Fruit fly (Drosophila melanogaster) whole organism, embryonic: Measurements from ENCODE around the gene CG12522.

ENCODE experiments used
- CG1024 ChIP-seq: fragments of 200-800 bp; sonication (Bioruptor generic); IDR thresholded peaks from 2 replicates; pipeline ENCODE4 v1.3.6; 2022; ENCODE audit warnings: missing biosample characterization, missing genetic modification characterization
- CG11695 ChIP-seq: fragments of 200-800 bp; sonication (Bioruptor generic); IDR thresholded peaks from 3 replicates; pipeline ENCODE4 v1.3.6; 2022; ENCODE audit warnings: missing biosample characterization, missing genetic modification characterization
- CG12659 ChIP-seq: fragments of 200-800 bp; sonication (Bioruptor generic); optimal IDR thresholded peaks from 3 replicates; lab custom pipeline; 2017; ENCODE audit warnings: mild to moderate bottlenecking, missing biosample characterization, missing genetic modification reagents, missing genetic modification characterization
- CG15479 ChIP-seq: fragments of 200-800 bp; sonication (Bioruptor generic); optimal IDR thresholded peaks from 3 replicates; lab custom pipeline; 2019; ENCODE audit warnings: missing biosample characterization, mild to moderate bottlenecking, missing genetic modification characterization, moderate library complexity
- CG15601 ChIP-seq: fragments of 200-800 bp; sonication (Bioruptor generic); optimal IDR thresholded peaks from 3 replicates; lab custom pipeline; 2019; ENCODE audit warnings: missing biosample characterization, mild to moderate bottlenecking, missing genetic modification characterization, moderate library complexity
- CG1832 ChIP-seq: fragments of 200-800 bp; sonication (Bioruptor generic); optimal IDR thresholded peaks from 2 replicates; lab custom pipeline; 2017; ENCODE audit warnings: missing biosample characterization, mild to moderate bottlenecking, missing genetic modification characterization, inconsistent platforms
- CG2678 ChIP-seq: fragments of 200-800 bp; sonication (Bioruptor generic); optimal IDR thresholded peaks from 3 replicates; lab custom pipeline; 2019; ENCODE audit warnings: missing biosample characterization, mild to moderate bottlenecking, missing genetic modification characterization, moderate library complexity
- CG2712 ChIP-seq: fragments of 200-800 bp; optimal IDR thresholded peaks from 3 replicates; lab custom pipeline; 2019; ENCODE audit warnings: missing biosample characterization, mild to moderate bottlenecking, missing genetic modification characterization, moderate library complexity
- CG32532 ChIP-seq: fragments of 200-800 bp; sonication (Bioruptor generic); IDR thresholded peaks from 2 replicates; pipeline ENCODE4 v1.3.6; 2022; ENCODE audit warnings: missing biosample characterization, missing genetic modification characterization
- CG32767 ChIP-seq: fragments of 200-800 bp; sonication (Bioruptor generic); IDR thresholded peaks from 2 replicates; pipeline ENCODE4 v1.3.6; 2022; ENCODE audit warnings: missing biosample characterization, missing genetic modification characterization
- CG3281 ChIP-seq: fragments of 200-800 bp; sonication (Bioruptor generic); optimal IDR thresholded peaks from 3 replicates; lab custom pipeline; 2017; ENCODE audit warnings: missing biosample characterization, mild to moderate bottlenecking, missing genetic modification characterization
- CG33213 ChIP-seq: fragments of 200-800 bp; sonication (Bioruptor generic); optimal IDR thresholded peaks from 3 replicates; lab custom pipeline; 2016; ENCODE audit warnings: missing biosample characterization, missing genetic modification characterization
- CG4424 ChIP-seq: fragments of 200-800 bp; sonication (Bioruptor generic); optimal IDR thresholded peaks from 3 replicates; lab custom pipeline; 2016; ENCODE audit warnings: missing biosample characterization, missing genetic modification characterization
- CG6683 ChIP-seq: fragments of 200-800 bp; sonication (Bioruptor generic); optimal IDR thresholded peaks from 2 replicates; lab custom pipeline; 2017; ENCODE audit warnings: missing biosample characterization, mild to moderate bottlenecking, missing genetic modification characterization, missing genetic modification reagents
- CG7556 ChIP-seq: fragments of 200-800 bp; sonication (Bioruptor generic); optimal IDR thresholded peaks from 2 replicates; lab custom pipeline; 2017; ENCODE audit warnings: missing biosample characterization, mild to moderate bottlenecking, missing genetic modification characterization
- CG8359 ChIP-seq: fragments of 200-800 bp; sonication (Bioruptor generic); optimal IDR thresholded peaks from 2 replicates; lab custom pipeline; 2017; ENCODE audit warnings: missing biosample characterization, mild to moderate bottlenecking, missing genetic modification characterization, borderline replicate concordance
- CG9817 ChIP-seq: fragments of 200-800 bp; sonication (Bioruptor generic); optimal IDR thresholded peaks from 2 replicates; lab custom pipeline; 2018; ENCODE audit warnings: missing biosample characterization, mild to moderate bottlenecking, missing genetic modification characterization, moderate library complexity
- D19B ChIP-seq: fragments of 200-800 bp; sonication (Bioruptor generic); optimal IDR thresholded peaks from 2 replicates; lab custom pipeline; 2017; ENCODE audit warnings: missing biosample characterization, mild to moderate bottlenecking, missing genetic modification characterization
- Dref ChIP-seq: fragments of 200-800 bp; sonication (Bioruptor generic); IDR thresholded peaks from 2 replicates; pipeline ENCODE4 v1.3.6; 2022; ENCODE audit warnings: missing biosample characterization, missing genetic modification characterization
- E2f1 ChIP-seq: fragments of 200-800 bp; sonication (Bioruptor generic); IDR thresholded peaks from 2 replicates; pipeline ENCODE4 v1.3.6; 2022; ENCODE audit warnings: missing biosample characterization, missing genetic modification characterization
- Eip74EF ChIP-seq, 2 experiments: fragments of 200-800 bp in 1 of 2; fragments of >200 bp in 1 of 2; sonication (Bioruptor generic) in 1 of 2; optimal IDR thresholded peaks; 2 replicates each; lab custom pipeline; 2017 to 2019; ENCODE audit warnings: missing biosample characterization in 2 of 2, missing genetic modification characterization in 2 of 2, mild to moderate bottlenecking in 1 of 2, moderate library complexity in 1 of 2
- HLH54F ChIP-seq: fragments of 200-800 bp; sonication (Bioruptor generic); optimal IDR thresholded peaks from 3 replicates; lab custom pipeline; 2016; ENCODE audit warnings: missing biosample characterization, missing genetic modification characterization
- HLHmδ ChIP-seq: fragments of 200-800 bp; sonication (Bioruptor generic); optimal IDR thresholded peaks from 2 replicates; lab custom pipeline; 2018; ENCODE audit warnings: missing biosample characterization, mild to moderate bottlenecking, missing genetic modification characterization, moderate library complexity
- HmgZ ChIP-seq: fragments of 200-800 bp; sonication (Bioruptor generic); optimal IDR thresholded peaks from 2 replicates; lab custom pipeline; 2018; ENCODE audit warnings: missing biosample characterization, mild to moderate bottlenecking, missing genetic modification characterization
- MTF-1 ChIP-seq: fragments of 200-800 bp; sonication (Bioruptor generic); optimal IDR thresholded peaks from 2 replicates; lab custom pipeline; 2018; ENCODE audit warnings: missing biosample characterization, mild to moderate bottlenecking, missing genetic modification characterization, borderline replicate concordance
- Med ChIP-seq: fragments of 200-800 bp; sonication (Bioruptor generic); peaks from one replicate; lab custom pipeline; 2016; ENCODE audit warnings: missing biosample characterization, missing genetic modification characterization, mild to moderate bottlenecking, inconsistent platforms, moderate library complexity
- Pdp1 ChIP-seq, 2 experiments: fragments of 200-800 bp; sonication (Bioruptor generic); optimal IDR thresholded peaks; 3 replicates each; lab custom pipeline; 2016; ENCODE audit warnings: missing biosample characterization in 2 of 2, missing genetic modification characterization in 2 of 2, mild to moderate bottlenecking in 1 of 2, moderate library complexity in 1 of 2
- Scr ChIP-seq: fragments of 200-800 bp; sonication (Bioruptor generic); IDR thresholded peaks from 2 replicates; pipeline ENCODE4 v1.3.6; 2022; ENCODE audit warnings: missing biosample characterization, missing genetic modification characterization; ENCODE audit not compliant: partially characterized antibody
- TFAM ChIP-seq: fragments of 200-800 bp; sonication (Bioruptor generic); optimal IDR thresholded peaks from 2 replicates; lab custom pipeline; 2017; ENCODE audit warnings: missing biosample characterization, missing genetic modification characterization, inconsistent platforms
- Usf ChIP-seq: fragments of 200-800 bp; sonication (Bioruptor generic); optimal IDR thresholded peaks from 2 replicates; lab custom pipeline; 2017; ENCODE audit warnings: missing genotype, missing biosample characterization, missing genetic modification characterization
- Xbp1 ChIP-seq: fragments of 200-800 bp; sonication (Bioruptor generic); optimal IDR thresholded peaks from 3 replicates; lab custom pipeline; 2016; ENCODE audit warnings: missing biosample characterization, mild to moderate bottlenecking, missing genetic modification characterization
- ase ChIP-seq: fragments of 200-800 bp; sonication (Bioruptor generic); IDR thresholded peaks from 3 replicates; pipeline ENCODE4 v1.3.6; 2022; ENCODE audit warnings: missing biosample characterization, missing genetic modification characterization
- chm ChIP-seq: fragments of 200-800 bp; sonication (Bioruptor generic); IDR thresholded peaks from 2 replicates; pipeline ENCODE4 v1.3.6; 2022; ENCODE audit warnings: missing biosample characterization, missing genetic modification characterization
- crp ChIP-seq, 2 experiments: fragments of 200-800 bp; sonication (Bioruptor generic); optimal IDR thresholded peaks; 2 replicates in 1 of 2; 3 replicates in 1 of 2; lab custom pipeline; 2017; ENCODE audit warnings: missing biosample characterization in 2 of 2, missing genetic modification characterization in 2 of 2, mild to moderate bottlenecking in 1 of 2, moderate library complexity in 1 of 2
- dmrt99B ChIP-seq: fragments of 200-800 bp; sonication (Bioruptor generic); optimal IDR thresholded peaks from 2 replicates; lab custom pipeline; 2018; ENCODE audit warnings: missing biosample characterization, mild to moderate bottlenecking, missing genetic modification characterization, moderate library complexity
- gcm2 ChIP-seq: fragments of 200-800 bp; sonication (Bioruptor generic); optimal IDR thresholded peaks from 2 replicates; lab custom pipeline; 2016; ENCODE audit warnings: missing biosample characterization, missing genetic modification characterization
- grau ChIP-seq: fragments of 200-800 bp; optimal IDR thresholded peaks from 3 replicates; lab custom pipeline; 2019; ENCODE audit warnings: missing biosample characterization, mild to moderate bottlenecking, missing genetic modification characterization, moderate library complexity
- grn ChIP-seq: fragments of 200-800 bp; sonication (Bioruptor generic); optimal IDR thresholded peaks from 3 replicates; lab custom pipeline; 2017; ENCODE audit warnings: missing biosample characterization, missing genetic modification characterization
- hth ChIP-seq: fragments of >200 bp; optimal IDR thresholded peaks from 2 replicates; lab custom pipeline; 2017; ENCODE audit warnings: inconsistent platforms
- jumu ChIP-seq: fragments of 200-800 bp; sonication (Bioruptor generic); optimal IDR thresholded peaks from 3 replicates; lab custom pipeline; 2016; ENCODE audit warnings: missing biosample characterization, missing genetic modification characterization
- klu ChIP-seq: fragments of 200-800 bp; sonication (Bioruptor generic); IDR thresholded peaks from 2 replicates; pipeline ENCODE4 v1.3.6; 2022; ENCODE audit warnings: missing biosample characterization, missing genetic modification characterization
- nom ChIP-seq: fragments of 200-800 bp; sonication (Bioruptor generic); optimal IDR thresholded peaks from 2 replicates; lab custom pipeline; 2017; ENCODE audit warnings: missing biosample characterization, missing genetic modification characterization, mild to moderate bottlenecking, moderate library complexity, missing genetic modification reagents
- tio ChIP-seq: fragments of 200-800 bp; sonication (Bioruptor generic); optimal IDR thresholded peaks from 2 replicates; lab custom pipeline; 2017; ENCODE audit warnings: missing biosample characterization, missing genetic modification characterization, inconsistent platforms
- tll ChIP-seq, 2 experiments: fragments of 200-800 bp in 1 of 2; fragments of >200 bp in 1 of 2; sonication (Bioruptor generic) in 1 of 2; optimal IDR thresholded peaks; 2 replicates each; lab custom pipeline; 2017 to 2019; ENCODE audit warnings: missing biosample characterization in 2 of 2, missing genetic modification characterization in 2 of 2, mild to moderate bottlenecking in 1 of 2, moderate library complexity in 1 of 2
- tna ChIP-seq: fragments of 200-800 bp; sonication (Bioruptor generic); IDR thresholded peaks from 2 replicates; pipeline ENCODE4 v1.3.6; 2022; ENCODE audit warnings: missing biosample characterization, missing genetic modification characterization; ENCODE audit not compliant: partially characterized antibody
- ttk ChIP-seq: fragments of 200-800 bp; sonication (Bioruptor generic); IDR thresholded peaks from 2 replicates; pipeline ENCODE4 v2.1.2; 2022; ENCODE audit warnings: missing biosample characterization, missing genetic modification characterization
- yki ChIP-seq: fragments of >200 bp; optimal IDR thresholded peaks from 3 replicates; lab custom pipeline; 2018
- z ChIP-seq: fragments of 200-800 bp; sonication (Bioruptor generic); IDR thresholded peaks from 3 replicates; pipeline ENCODE4 v1.3.6; 2022; ENCODE audit warnings: missing biosample characterization, missing genetic modification characterization

CG12522 gene

DNA sequence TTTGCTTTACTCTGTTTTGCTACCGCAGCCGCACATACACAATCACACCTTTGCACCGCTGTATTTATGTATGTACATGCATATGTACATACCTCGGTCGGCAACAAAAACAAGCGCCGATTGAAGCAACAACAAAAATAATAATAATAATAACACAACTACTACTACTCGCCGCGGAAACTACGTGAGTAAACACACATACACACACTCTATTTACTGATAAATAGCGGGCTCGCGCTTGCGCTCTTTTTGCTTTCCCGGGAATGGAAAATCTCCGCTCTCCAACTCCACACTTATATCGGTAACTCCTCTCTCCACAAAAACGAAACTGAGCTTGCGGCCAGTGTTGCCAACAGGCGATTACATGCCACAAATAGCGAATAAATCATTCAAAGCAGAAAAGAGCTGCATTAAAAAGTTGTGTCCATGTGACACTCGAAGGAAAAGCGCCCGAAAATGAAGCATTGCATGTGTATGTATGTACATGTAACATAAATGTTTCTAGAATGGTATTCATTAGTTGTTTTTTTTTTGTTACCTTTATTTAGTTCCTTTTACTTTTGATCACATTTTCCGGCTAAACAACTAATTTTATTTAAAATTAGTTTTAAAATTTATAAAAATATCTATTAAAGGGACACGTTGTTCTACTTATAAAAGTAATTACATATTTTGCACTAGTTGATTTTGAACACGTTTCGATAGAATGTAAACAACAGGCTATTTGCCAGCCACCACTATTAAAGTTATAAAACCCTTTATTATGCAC, 10.8 kb downstream of the CG12522 start (continued):
- TF ChIP-seq CG3281 (GFP tag; lab: Kevin White, UChicago) = peak; percentile 74
- peak; percentile 46 for TF ChIP-seq CG9817 (tag; lab: Kevin White, UChicago)
- peak in 1 of 2 experiments; percentile 56 for TF ChIP-seq tll (GFP tag; optimal IDR thresholded peaks at IDR 0.05; lab: Kevin White, UChicago)
- no peak for TF ChIP-seq Dref (GFP tag; lab: Robert Waterston, UW)
- TF ChIP-seq MTF-1 (GFP tag; lab: Kevin White, UChicago) = peak; percentile 86
- peak in 1 of 2 experiments; percentile 75 for TF ChIP-seq Eip74EF (GFP tag; optimal IDR thresholded peaks at IDR 0.05; lab: Kevin White, UChicago)
- TF ChIP-seq z (GFP tag; lab: Robert Waterston, UW) = no peak
- peak; percentile 81 for TF ChIP-seq HLHmδ (GFP tag; lab: Kevin White, UChicago)
- TF ChIP-seq CG15479 (GFP tag; lab: Kevin White, UChicago) = peak; percentile 86
- TF ChIP-seq CG33213 (GFP tag; lab: Kevin White, UChicago) = peak; percentile 70
- no peak for TF ChIP-seq klu
- TF ChIP-seq Xbp1 (GFP tag; lab: Kevin White, UChicago) = peak; percentile 11
- TF ChIP-seq gcm2 = peak; percentile 60
- no peak for TF ChIP-seq Scr (GFP tag; lab: Robert Waterston, UW)
- no peak for TF ChIP-seq CG1832 (GFP tag; lab: Kevin White, UChicago)
- peak; percentile 68; the same call in 1 of the 2 replicates for TF ChIP-seq CG1024 (GFP tag; lab: Robert Waterston, UW)
- TF ChIP-seq Med = peak; percentile 92
- TF ChIP-seq CG11695 = peak; percentile 57; the same call in 1 of the 3 replicates
- peak; percentile 73 for TF ChIP-seq grn (GFP tag; lab: Kevin White, UChicago)
- no peak for TF ChIP-seq ttk (GFP tag; lab: Robert Waterston, UW)
- peak; percentile 12 for TF ChIP-seq CG4424 (GFP tag; lab: Kevin White, UChicago)
- TF ChIP-seq E2f1 (GFP tag; lab: Robert Waterston, UW) = no peak; the same call in 1 of the 2 replicates
- TF ChIP-seq CG32767 (GFP tag; lab: Robert Waterston, UW) = peak; percentile 89
- TF ChIP-seq chm (GFP tag; lab: Robert Waterston, UW) = no peak; the same call in none of the 2 replicates
- TF ChIP-seq ase = 0 out of 3 replicates have a peak, but pooled peaks have one; percentile 30
- peak; percentile 39 for TF ChIP-seq jumu
- peak; percentile 35 for TF ChIP-seq CG2712
- peak; percentile 38 for TF ChIP-seq HLH54F (GFP tag; lab: Kevin White, UChicago)
- peak; percentile 56 for TF ChIP-seq dmrt99B (tag; lab: Kevin White, UChicago)
- TF ChIP-seq CG15601 = peak; percentile 91
- TF ChIP-seq crp (GFP tag; optimal IDR thresholded peaks at IDR 0.05; lab: Kevin White, UChicago) = peak in 1 of 2 experiments; percentile 32
- TF ChIP-seq D19B (GFP tag; lab: Kevin White, UChicago) = peak; percentile 22
- TF ChIP-seq Pdp1 (GFP tag; optimal IDR thresholded peaks at IDR 0.05; lab: Kevin White, UChicago) = peak; percentile 55 to 75
- peak; percentile 38 for TF ChIP-seq grau (tag; lab: Kevin White, UChicago)
- TF ChIP-seq CG6683 = peak; percentile 77
- peak; percentile 84 for TF ChIP-seq CG2678 (tag; lab: Kevin White, UChicago)
- TF ChIP-seq CG8359 (GFP tag; lab: Kevin White, UChicago) = peak; percentile 61
- TF ChIP-seq tna (GFP tag; lab: Robert Waterston, UW) = no peak
- TF ChIP-seq yki (lab: Kevin White, UChicago) = peak; percentile 26
- TF ChIP-seq Usf (GFP tag; lab: Kevin White, UChicago) = no peak
- TF ChIP-seq CG12659 (GFP tag; lab: Kevin White, UChicago) = peak; percentile 56
- TF ChIP-seq tio (GFP tag; lab: Kevin White, UChicago) = no peak
- no peak for TF ChIP-seq hth
- TF ChIP-seq nom (GFP tag; lab: Kevin White, UChicago) = peak; percentile 73
- no peak for TF ChIP-seq TFAM (GFP tag; lab: Kevin White, UChicago)
- peak; percentile 41 for TF ChIP-seq CG7556 (GFP tag; lab: Kevin White, UChicago)
- TF ChIP-seq CG32532 (GFP tag; lab: Robert Waterston, UW) = peak; percentile 38; the same call in 1 of the 2 replicates
- TF ChIP-seq HmgZ = peak; percentile 94
